Fruit fly (Drosophila melanogaster) S2 (cell line): Measurements from ENCODE around the gene CG13992.

ENCODE experiments used
- CG8478 ChIP-seq: fragments of >200 bp; optimal IDR thresholded peaks from 2 replicates; lab custom pipeline; 2018
- CTCF ChIP-seq, 2 experiments: fragments of >200 bp; optimal IDR thresholded peaks; 2 replicates each; lab custom pipeline; 2018

DNA sequence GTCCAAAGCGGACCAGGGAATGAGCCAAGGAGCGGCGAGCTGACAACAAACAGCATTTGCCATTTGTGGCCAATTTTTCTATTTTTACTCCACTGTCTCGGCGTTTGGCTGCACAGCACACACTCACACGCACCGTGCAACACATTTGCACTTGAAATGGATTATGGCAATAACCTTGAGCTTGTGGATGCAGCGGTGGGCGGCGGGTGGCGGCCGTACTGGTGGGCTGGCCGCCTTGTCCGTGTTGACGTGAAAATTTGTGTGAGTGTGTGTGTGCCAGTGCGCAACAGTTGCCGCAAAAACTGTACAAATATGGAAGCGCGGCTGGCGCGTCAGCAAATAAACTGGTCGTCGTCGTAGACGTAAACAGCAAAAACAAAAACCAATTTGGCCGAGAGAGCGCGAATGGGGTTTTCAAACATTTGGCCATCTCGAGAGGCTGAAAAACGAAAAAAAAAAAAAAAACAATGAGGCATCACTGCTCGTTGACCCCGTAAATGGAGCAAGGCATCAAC lies 7.5 kb upstream of the CG13992 start:
- TF ChIP-seq CTCF (optimal IDR thresholded peaks at IDR 0.05; lab: Kevin White, UChicago) (no peak), CG8478 (lab: Kevin White, UChicago) (no peak)
